Fruit fly (Drosophila melanogaster) whole organism, embryonic: Measurements from ENCODE around the gene Tsp29Fb.

Experiments
- Blimp-1 ChIP-seq: fragments of 200-800 bp; sonication (Bioruptor generic); optimal IDR thresholded peaks from 3 replicates; lab custom pipeline; 2018; ENCODE audit warnings: missing biosample characterization, missing genetic modification characterization, mild to moderate bottlenecking, moderate library complexity, missing genetic modification reagents
- CG30431 ChIP-seq: fragments of 200-800 bp; sonication (Bioruptor generic); optimal IDR thresholded peaks from 2 replicates; lab custom pipeline; 2017; ENCODE audit warnings: missing biosample characterization, missing genetic modification characterization
- CG31224 ChIP-seq: fragments of 200-800 bp; sonication (Bioruptor generic); IDR thresholded peaks from 2 replicates; pipeline ENCODE4 v1.3.6; 2022; ENCODE audit warnings: missing biosample characterization, missing genetic modification characterization
- Hr51 ChIP-seq, 2 experiments: fragments of 200-800 bp; sonication (Bioruptor generic); optimal IDR thresholded peaks; 2 replicates in 1 of 2; 3 replicates in 1 of 2; lab custom pipeline; 2016 to 2018; ENCODE audit warnings: missing biosample characterization in 2 of 2, missing genetic modification characterization in 2 of 2, mild to moderate bottlenecking in 1 of 2, moderate library complexity in 1 of 2
- Max ChIP-seq: fragments of 200-800 bp; sonication (Bioruptor generic); optimal IDR thresholded peaks from 2 replicates; lab custom pipeline; 2016; ENCODE audit warnings: missing biosample characterization, mild to moderate bottlenecking, missing genetic modification characterization
- da ChIP-seq: fragments of 200-800 bp; sonication (Bioruptor generic); optimal IDR thresholded peaks from 2 replicates; lab custom pipeline; 2016; ENCODE audit warnings: missing biosample characterization, missing genetic modification characterization

DNA sequence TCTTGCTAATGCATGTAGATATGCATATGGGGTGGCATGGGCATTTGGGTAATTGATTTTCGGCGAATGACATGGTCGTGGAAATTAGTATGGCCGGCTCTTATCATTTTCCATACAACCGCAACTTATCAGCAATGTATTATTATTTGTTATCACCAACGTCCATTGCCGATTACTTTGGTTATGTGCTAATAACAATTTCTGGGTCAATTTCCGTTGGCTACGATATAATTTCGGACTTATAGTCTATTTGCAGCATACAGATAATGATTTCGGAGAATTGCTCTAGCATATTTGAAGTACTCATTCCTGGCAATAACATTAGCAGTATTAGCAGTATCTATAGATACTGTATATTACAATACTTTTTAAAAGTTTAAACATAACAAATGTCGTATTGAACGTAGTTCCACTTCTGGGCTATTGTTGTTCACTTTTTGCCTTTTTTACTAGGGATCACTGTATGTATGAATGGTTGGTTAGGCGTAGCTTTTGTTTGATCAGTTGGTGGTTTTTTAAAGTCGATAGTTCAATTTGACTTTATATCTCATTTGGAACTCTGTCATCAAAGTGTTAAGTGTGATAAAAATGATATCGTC lies 9.6 kb downstream of the Tsp29Fb start, which contains the start of gene CG46397:
- no peak for TF ChIP-seq CG31224
- no peak for TF ChIP-seq Max (GFP tag; lab: Kevin White, UChicago)
- no peak for TF ChIP-seq da (GFP tag; lab: Kevin White, UChicago)
- TF ChIP-seq CG30431 = no peak
- no peak for TF ChIP-seq Hr51 (GFP tag; optimal IDR thresholded peaks at IDR 0.05; lab: Kevin White, UChicago)
- no peak for TF ChIP-seq Blimp-1
